Fruit fly (Drosophila melanogaster) whole organism, pupa: ENCODE results near the gene eIF3h.

Experiments
- CG12605 ChIP-seq: fragments of 200-800 bp; sonication (Bioruptor generic); IDR thresholded peaks from 2 replicates; pipeline ENCODE4 v1.3.6; 2022; ENCODE audit warnings: missing biosample characterization, missing genetic modification characterization
- CG13204 ChIP-seq: fragments of 200-800 bp; sonication (Bioruptor generic); optimal IDR thresholded peaks from 2 replicates; lab custom pipeline; 2018; ENCODE audit warnings: missing biosample characterization, mild to moderate bottlenecking, missing genetic modification characterization, moderate library complexity
- CG15710 ChIP-seq: fragments of 200-800 bp; sonication (Bioruptor generic); optimal IDR thresholded peaks from 2 replicates; lab custom pipeline; 2018; ENCODE audit warnings: missing biosample characterization, mild to moderate bottlenecking, missing genetic modification characterization, moderate library complexity
- CG32121 ChIP-seq: fragments of 200-800 bp; sonication (Bioruptor generic); IDR thresholded peaks from 2 replicates; pipeline ENCODE4 v1.3.6; 2022; ENCODE audit warnings: missing biosample characterization, missing genetic modification characterization
- CG4496 ChIP-seq: fragments of 200-800 bp; sonication (Bioruptor generic); IDR thresholded peaks from 3 replicates; pipeline ENCODE4 v1.3.6; 2022; ENCODE audit warnings: missing biosample characterization, missing genetic modification characterization
- CG8301 ChIP-seq: fragments of 200-800 bp; sonication (Bioruptor generic); optimal IDR thresholded peaks from 2 replicates; lab custom pipeline; 2018; ENCODE audit warnings: missing biosample characterization, mild to moderate bottlenecking, missing genetic modification characterization
- CG9948 ChIP-seq: fragments of 200-800 bp; sonication (Bioruptor generic); optimal IDR thresholded peaks from 2 replicates; lab custom pipeline; 2018; ENCODE audit warnings: missing biosample characterization, mild to moderate bottlenecking, missing genetic modification characterization, moderate library complexity
- EcR ChIP-seq: fragments of 200-800 bp; sonication (Bioruptor generic); optimal IDR thresholded peaks from 3 replicates; lab custom pipeline; 2019; ENCODE audit warnings: missing biosample characterization, missing genetic modification characterization, mild to moderate bottlenecking, moderate library complexity, missing genetic modification reagents
- Pif1A ChIP-seq: fragments of 200-800 bp; sonication (Bioruptor generic); optimal IDR thresholded peaks from 3 replicates; lab custom pipeline; 2016; ENCODE audit warnings: missing biosample characterization, missing genetic modification characterization
- Pif1B ChIP-seq: fragments of 200-800 bp; sonication (Bioruptor generic); optimal IDR thresholded peaks from 3 replicates; lab custom pipeline; 2016; ENCODE audit warnings: missing biosample characterization, missing genetic modification characterization
- Snoo ChIP-seq: fragments of 200-800 bp; sonication (Bioruptor generic); optimal IDR thresholded peaks from 3 replicates; lab custom pipeline; 2017; ENCODE audit warnings: missing biosample characterization, mild to moderate bottlenecking, missing genetic modification characterization, inconsistent platforms
- rn ChIP-seq: fragments of 200-800 bp; sonication (Bioruptor generic); IDR thresholded peaks from 2 replicates; pipeline ENCODE4 v1.3.6; 2022; ENCODE audit warnings: missing biosample characterization, missing genetic modification characterization

DNA sequence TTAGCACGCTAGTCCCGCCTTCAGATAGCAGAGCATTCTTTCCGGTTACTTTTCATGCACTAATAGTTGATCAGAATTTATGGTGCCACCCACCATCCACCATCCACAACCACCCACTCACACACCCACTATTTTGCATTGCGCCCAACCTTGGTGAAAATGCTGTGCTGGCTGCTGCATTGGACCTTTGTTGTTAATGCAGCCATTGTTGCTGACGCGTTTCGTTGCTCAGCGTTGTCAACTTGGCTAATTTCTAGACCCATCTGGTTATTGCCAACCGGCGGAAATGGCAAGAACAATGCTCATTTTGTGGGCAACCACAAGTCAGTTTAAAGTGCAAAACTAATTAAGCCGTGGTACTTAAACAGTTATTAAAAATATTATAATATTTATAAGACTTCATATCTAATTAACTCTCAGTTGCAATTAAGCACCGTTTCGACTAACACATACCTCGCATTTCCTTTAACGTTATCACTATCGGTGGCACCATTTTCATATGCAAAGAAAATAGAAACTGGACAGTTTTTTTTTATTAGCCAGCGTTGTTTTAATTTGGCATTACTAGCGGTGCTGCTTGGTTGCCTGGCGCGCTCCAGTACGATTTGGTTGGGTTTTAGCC lies 35.9 kb upstream of the eIF3h start:
- TF ChIP-seq EcR (GFP tag; lab: Kevin White, UChicago) (no peak), rn (GFP tag; lab: Robert Waterston, UW) (no peak), Pif1B (no peak), CG13204 (GFP tag; lab: Kevin White, UChicago) (no peak), CG32121 (no peak), CG8301 (tag; lab: Kevin White, UChicago) (no peak), Pif1A (GFP tag; lab: Kevin White, UChicago) (no peak), Snoo (no peak), CG4496 (GFP tag; lab: Robert Waterston, UW) (no peak), CG12605 (GFP tag; lab: Robert Waterston, UW) (no peak), CG15710 (tag; lab: Kevin White, UChicago) (no peak), CG9948 (no peak)
